5 fruit fly cellular contexts compared by ENCODE assay signal in the genomic region with DNA sequence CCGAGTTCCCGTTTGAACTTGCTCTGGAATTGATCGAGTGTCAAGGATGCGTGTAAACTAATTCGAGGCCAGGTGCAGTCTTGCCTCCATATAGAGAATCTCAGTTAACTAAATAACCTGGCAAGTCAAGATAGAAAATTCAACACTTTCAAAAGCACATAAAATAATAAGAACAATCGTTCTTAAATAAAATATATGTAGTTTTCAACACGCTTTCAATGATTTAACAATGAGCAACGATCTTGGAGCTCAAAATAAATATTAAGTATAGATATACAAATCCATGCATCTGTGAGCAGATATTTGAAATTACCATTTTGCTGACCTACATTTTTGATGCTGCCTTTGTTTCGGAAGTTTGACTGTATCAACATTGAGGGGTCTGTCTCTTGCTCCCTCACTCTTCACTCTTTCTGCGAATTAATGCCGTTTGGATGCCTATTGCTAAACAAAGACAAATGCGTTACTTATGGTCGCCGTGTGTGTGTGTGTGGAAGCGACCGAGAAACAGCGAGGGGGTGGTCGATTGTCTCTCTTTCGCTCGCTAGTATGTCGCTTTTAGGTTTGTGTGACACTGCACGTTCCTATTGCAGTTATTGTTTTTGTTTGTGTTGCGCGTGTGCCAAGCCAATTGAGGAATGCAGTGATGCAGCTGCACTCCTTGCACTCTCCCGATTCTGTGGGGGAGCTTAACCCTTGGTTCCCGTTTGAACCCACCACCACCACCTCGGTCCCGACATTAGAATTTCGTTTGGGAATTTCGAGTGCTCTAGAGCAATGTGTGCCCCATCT.
TF ChIP-seq lines count a peak whose summit lies in the region.

No protein-coding gene starts in this region.

- TF ChIP-seq CTCF in whole organism, embryonic (GFP tag; optimal IDR thresholded peaks at IDR 0.05; lab: Kevin White, UChicago): no peak

TF ChIP-seq in whole organism, adult, 20 proteins besides CTCF, POLR2A, EP300 and RAD21 (continues in another document):
- TF ChIP-seq Mnt (GFP tag; optimal IDR thresholded peaks at IDR 0.05; lab: Kevin White, UChicago) (peak; percentile 70), CG7045 (GFP tag; optimal IDR thresholded peaks at IDR 0.05; lab: Kevin White, UChicago) (peak; percentile 78), CG11617 (GFP tag; optimal IDR thresholded peaks at IDR 0.05; lab: Kevin White, UChicago) (peak; percentile 87), Hr96 (GFP tag; optimal IDR thresholded peaks at IDR 0.05; lab: Kevin White, UChicago) (peak; percentile 84), cic (GFP tag; optimal IDR thresholded peaks at IDR 0.05; lab: Kevin White, UChicago) (peak; percentile 67), CG7101 (tag; optimal IDR thresholded peaks at IDR 0.05; lab: Kevin White, UChicago) (peak; percentile 91), Clk (GFP tag; optimal IDR thresholded peaks at IDR 0.05; lab: Kevin White, UChicago) (peak; percentile 64), kay (GFP tag; lab: Kevin White, UChicago; ENCODE audit: borderline replicate concordance) (peak; percentile 83), CG1620 (GFP tag; optimal IDR thresholded peaks at IDR 0.05; lab: Kevin White, UChicago) (peak; percentile 78), cnc (optimal IDR thresholded peaks at IDR 0.05; lab: Kevin White, UChicago) (no peak), bab1 (GFP tag; optimal IDR thresholded peaks at IDR 0.05; lab: Kevin White, UChicago) (peak; percentile 78), pad (GFP tag; optimal IDR thresholded peaks at IDR 0.05; lab: Kevin White, UChicago) (peak; percentile 92), CG33017 (tag; optimal IDR thresholded peaks at IDR 0.05; lab: Kevin White, UChicago) (peak; percentile 78), CG5204 (GFP tag; optimal IDR thresholded peaks at IDR 0.05; lab: Kevin White, UChicago) (peak; percentile 77), tj (GFP tag; optimal IDR thresholded peaks at IDR 0.05; lab: Kevin White, UChicago) (peak; percentile 80), CG12768 (GFP tag; optimal IDR thresholded peaks at IDR 0.05; lab: Kevin White, UChicago) (peak; percentile 72)

TF ChIP-seq in whole organism, embryonic, 481 proteins besides CTCF, POLR2A, EP300 and RAD21 (continues in another document):
- no peak for TF ChIP-seq Sry-β (GFP tag; optimal IDR thresholded peaks at IDR 0.05; lab: Kevin White, UChicago)
- no peak for TF ChIP-seq CG6654 (GFP tag; optimal IDR thresholded peaks at IDR 0.05; lab: Kevin White, UChicago)
- no peak for TF ChIP-seq z (GFP tag; IDR thresholded peaks at IDR 0.05; lab: Robert Waterston, UW)
- no peak for TF ChIP-seq Rx (GFP tag; IDR thresholded peaks at IDR 0.05; lab: Robert Waterston, UW)
- no peak for TF ChIP-seq HmgZ (tag; optimal IDR thresholded peaks at IDR 0.05; lab: Kevin White, UChicago)
- TF ChIP-seq klu (GFP tag; IDR thresholded peaks at IDR 0.05; lab: Robert Waterston, UW): no peak
- TF ChIP-seq CG17359 (tag; optimal IDR thresholded peaks at IDR 0.05; lab: Kevin White, UChicago): no peak
- no peak for TF ChIP-seq crc (GFP tag; optimal IDR thresholded peaks at IDR 0.05; lab: Kevin White, UChicago)
- no peak for TF ChIP-seq CG33213 (GFP tag; optimal IDR thresholded peaks at IDR 0.05; lab: Kevin White, UChicago)
- no peak for TF ChIP-seq CG9797 (GFP tag; optimal IDR thresholded peaks at IDR 0.05; lab: Kevin White, UChicago)
- TF ChIP-seq CG2889 (GFP tag; IDR thresholded peaks at IDR 0.05; lab: Robert Waterston, UW): no peak
- TF ChIP-seq CG7745 (tag; optimal IDR thresholded peaks at IDR 0.05; lab: Kevin White, UChicago): no peak
- TF ChIP-seq Aef1 (GFP tag; IDR thresholded peaks at IDR 0.05; lab: Robert Waterston, UW): 0 out of 3 replicates have a peak, but pooled peaks have one; percentile 14
- TF ChIP-seq CG18262 (tag; optimal IDR thresholded peaks at IDR 0.05; lab: Kevin White, UChicago): no peak
- TF ChIP-seq dati (GFP tag; IDR thresholded peaks at IDR 0.05; lab: Robert Waterston, UW): no peak
- TF ChIP-seq run (tag; optimal IDR thresholded peaks at IDR 0.05; lab: Kevin White, UChicago): no peak
- no peak for TF ChIP-seq her (GFP tag; optimal IDR thresholded peaks at IDR 0.05; lab: Kevin White, UChicago)
- TF ChIP-seq CG16863 (GFP tag; optimal IDR thresholded peaks at IDR 0.05; lab: Kevin White, UChicago): no peak

TF ChIP-seq in whole organism, prepupa, 60 proteins besides CTCF, POLR2A, EP300 and RAD21 (continues in another document):
- TF ChIP-seq Met (GFP tag; optimal IDR thresholded peaks at IDR 0.05; lab: Kevin White, UChicago): peak; percentile 53
- peak; percentile 22 for TF ChIP-seq CG34406 (GFP tag; optimal IDR thresholded peaks at IDR 0.05; lab: Kevin White, UChicago)
- TF ChIP-seq CG11902 (GFP tag; optimal IDR thresholded peaks at IDR 0.05; lab: Kevin White, UChicago): no peak
- no peak for TF ChIP-seq dsx (GFP tag; optimal IDR thresholded peaks at IDR 0.05; lab: Kevin White, UChicago; ENCODE audit: poor library complexity, severe bottlenecking)
- TF ChIP-seq CG8632 (GFP tag; optimal IDR thresholded peaks at IDR 0.05; lab: Kevin White, UChicago): peak; percentile 5
- TF ChIP-seq Smox (GFP tag; optimal IDR thresholded peaks at IDR 0.05; lab: Kevin White, UChicago): peak; percentile 39
- no peak for TF ChIP-seq fd59A (GFP tag; optimal IDR thresholded peaks at IDR 0.05; lab: Kevin White, UChicago)
- TF ChIP-seq Hr4 (GFP tag; optimal IDR thresholded peaks at IDR 0.05; lab: Kevin White, UChicago): peak; percentile 86
- TF ChIP-seq Ets21C (GFP tag; optimal IDR thresholded peaks at IDR 0.05; lab: Kevin White, UChicago): peak; percentile 18
- TF ChIP-seq svp (GFP tag; lab: Kevin White, UChicago): peak; percentile 79
- TF ChIP-seq net (GFP tag; optimal IDR thresholded peaks at IDR 0.05; lab: Kevin White, UChicago): peak; percentile 59
- peak; percentile 84 for TF ChIP-seq eg (GFP tag; IDR thresholded peaks at IDR 0.05; lab: Robert Waterston, UW)
- TF ChIP-seq CG11762 (GFP tag; optimal IDR thresholded peaks at IDR 0.05; lab: Kevin White, UChicago; ENCODE audit: insufficient read depth): peak; percentile 48
- peak; percentile 93 for TF ChIP-seq Eip78C (GFP tag; lab: Kevin White, UChicago)
- peak; percentile 50 for TF ChIP-seq Eip75B (GFP tag; optimal IDR thresholded peaks at IDR 0.05; lab: Kevin White, UChicago)
- peak; percentile 7 for TF ChIP-seq vri (GFP tag; optimal IDR thresholded peaks at IDR 0.05; lab: Kevin White, UChicago)
- TF ChIP-seq topi (GFP tag; optimal IDR thresholded peaks at IDR 0.05; lab: Kevin White, UChicago): peak; percentile 63

TF ChIP-seq in whole organism, pupa, 21 proteins besides CTCF, POLR2A, EP300 and RAD21 (continues in another document):
- peak; percentile 86 for TF ChIP-seq CG14655 (GFP tag; optimal IDR thresholded peaks at IDR 0.05; lab: Kevin White, UChicago)
- TF ChIP-seq CG17806 (tag; optimal IDR thresholded peaks at IDR 0.05; lab: Kevin White, UChicago): no peak
- TF ChIP-seq CG15710 (tag; optimal IDR thresholded peaks at IDR 0.05; lab: Kevin White, UChicago): peak; percentile 43
- no peak for TF ChIP-seq gl (tag; optimal IDR thresholded peaks at IDR 0.05; lab: Kevin White, UChicago)
- peak; percentile 83 for TF ChIP-seq CG8301 (tag; optimal IDR thresholded peaks at IDR 0.05; lab: Kevin White, UChicago)
- peak; percentile 36 for TF ChIP-seq CG9948 (tag; optimal IDR thresholded peaks at IDR 0.05; lab: Kevin White, UChicago)
- TF ChIP-seq CG12605 (GFP tag; IDR thresholded peaks at IDR 0.05; lab: Robert Waterston, UW): no peak; the same call in 1 of the 2 replicates
- no peak for TF ChIP-seq CG13204 (GFP tag; optimal IDR thresholded peaks at IDR 0.05; lab: Kevin White, UChicago)
- peak; percentile 4 for TF ChIP-seq Snoo (tag; optimal IDR thresholded peaks at IDR 0.05; lab: Kevin White, UChicago)
- TF ChIP-seq CG8159 (tag; optimal IDR thresholded peaks at IDR 0.05; lab: Kevin White, UChicago): peak; percentile 30
- peak; percentile 68 for TF ChIP-seq fd96Ca (GFP tag; IDR thresholded peaks at IDR 0.05; lab: Robert Waterston, UW)
- 0 out of 2 replicates have a peak, but pooled peaks have one; percentile 28 for TF ChIP-seq rn (GFP tag; IDR thresholded peaks at IDR 0.05; lab: Robert Waterston, UW)
- peak; percentile 60 for TF ChIP-seq CG32121 (GFP tag; IDR thresholded peaks at IDR 0.05; lab: Robert Waterston, UW)
- TF ChIP-seq D1 (tag; optimal IDR thresholded peaks at IDR 0.05; lab: Kevin White, UChicago): no peak
- no peak for TF ChIP-seq EcR (GFP tag; optimal IDR thresholded peaks at IDR 0.05; lab: Kevin White, UChicago)
- TF ChIP-seq Pif1B (GFP tag; optimal IDR thresholded peaks at IDR 0.05; lab: Kevin White, UChicago): peak; percentile 58
- peak; percentile 52 for TF ChIP-seq Pif1A (GFP tag; optimal IDR thresholded peaks at IDR 0.05; lab: Kevin White, UChicago)
- peak; percentile 72 for TF ChIP-seq CG4496 (GFP tag; IDR thresholded peaks at IDR 0.05; lab: Robert Waterston, UW)

TF ChIP-seq in whole organism, wandering third instar larva, 38 proteins besides CTCF, POLR2A, EP300 and RAD21 (continues in another document):
- TF ChIP-seq sage (GFP tag; optimal IDR thresholded peaks at IDR 0.05; lab: Kevin White, UChicago): no peak
- no peak for TF ChIP-seq Dif (GFP tag; optimal IDR thresholded peaks at IDR 0.05; lab: Kevin White, UChicago; ENCODE audit: partially characterized antibody)
- TF ChIP-seq N (GFP tag; optimal IDR thresholded peaks at IDR 0.05; lab: Kevin White, UChicago): no peak
- TF ChIP-seq Abd-B (GFP tag; optimal IDR thresholded peaks at IDR 0.05; lab: Kevin White, UChicago): no peak
- TF ChIP-seq h (GFP tag; optimal IDR thresholded peaks at IDR 0.05; lab: Kevin White, UChicago): peak; percentile 68
- TF ChIP-seq rgr (GFP tag; optimal IDR thresholded peaks at IDR 0.05; lab: Kevin White, UChicago): peak; percentile 65
- TF ChIP-seq brk (GFP tag; optimal IDR thresholded peaks at IDR 0.05; lab: Kevin White, UChicago): no peak
- TF ChIP-seq Vsx2 (GFP tag; optimal IDR thresholded peaks at IDR 0.05; lab: Kevin White, UChicago; ENCODE audit: partially characterized antibody): no peak
- no peak for TF ChIP-seq GATAd (GFP tag; optimal IDR thresholded peaks at IDR 0.05; lab: Kevin White, UChicago)
- TF ChIP-seq Jra (GFP tag; optimal IDR thresholded peaks at IDR 0.05; lab: Kevin White, UChicago): no peak
- TF ChIP-seq CrebA (GFP tag; optimal IDR thresholded peaks at IDR 0.05; lab: Kevin White, UChicago; ENCODE audit: borderline replicate concordance): no peak
- no peak for TF ChIP-seq Myc (optimal IDR thresholded peaks at IDR 0.05; lab: Kevin White, UChicago)
- no peak for TF ChIP-seq Hr83 (GFP tag; optimal IDR thresholded peaks at IDR 0.05; lab: Kevin White, UChicago; ENCODE audit: poor library complexity, severe bottlenecking)
- peak; percentile 68 for TF ChIP-seq fru (GFP tag; optimal IDR thresholded peaks at IDR 0.05; lab: Kevin White, UChicago)
- peak; percentile 68 for TF ChIP-seq woc (GFP tag; optimal IDR thresholded peaks at IDR 0.05; lab: Kevin White, UChicago)
- TF ChIP-seq sv (GFP tag; optimal IDR thresholded peaks at IDR 0.05; lab: Kevin White, UChicago): no peak
- no peak for TF ChIP-seq Mio (GFP tag; optimal IDR thresholded peaks at IDR 0.05; lab: Kevin White, UChicago)
- no peak for TF ChIP-seq Rel (GFP tag; optimal IDR thresholded peaks at IDR 0.05; lab: Kevin White, UChicago)
- no peak for TF ChIP-seq Rel (tag; optimal IDR thresholded peaks at IDR 0.05; lab: Kevin White, UChicago)
- TF ChIP-seq Hnf4 (GFP tag; optimal IDR thresholded peaks at IDR 0.05; lab: Kevin White, UChicago): peak; percentile 37
- peak; percentile 25 for TF ChIP-seq Sp1 (GFP tag; optimal IDR thresholded peaks at IDR 0.05; lab: Kevin White, UChicago)
